Worm (Caenorhabditis elegans) whole organism, L1 larva: Measurements from ENCODE around the gene F32D8.12.

ENCODE experiments used
- C34B4.2 ChIP-seq: sonication (generic microtip); optimal IDR thresholded peaks from 2 replicates; lab custom pipeline; 2017; ENCODE audit warnings: mild to moderate bottlenecking, missing genetic modification characterization, missing compliant biosample characterization
- F16B12.6 ChIP-seq: fragments of 150-350 bp; optimal IDR thresholded peaks from 2 replicates; lab custom pipeline; 2014; ENCODE audit warnings: missing biosample characterization, missing genetic modification characterization
- aha-1 ChIP-seq: fragments of 150-350 bp; optimal IDR thresholded peaks from 2 replicates; lab custom pipeline; 2014; ENCODE audit warnings: missing biosample characterization, missing genetic modification characterization
- alr-1 ChIP-seq: fragments of 200-800 bp; sonication (Bioruptor generic); optimal IDR thresholded peaks from 2 replicates; lab custom pipeline; 2018; ENCODE audit warnings: borderline replicate concordance, mild to moderate bottlenecking, missing genetic modification characterization, missing compliant biosample characterization
- aly-2 ChIP-seq: fragments of 150-350 bp; optimal IDR thresholded peaks from 2 replicates; lab custom pipeline; 2014; ENCODE audit warnings: missing biosample characterization, missing genetic modification characterization
- ama-1 ChIP-seq: fragments of 150-350 bp; optimal IDR thresholded peaks from 2 replicates; lab custom pipeline; 2014
- ceh-63 ChIP-seq: fragments of 200-800 bp; sonication (Bioruptor generic); optimal IDR thresholded peaks from 2 replicates; lab custom pipeline; 2018; ENCODE audit warnings: mild to moderate bottlenecking, missing genetic modification characterization, missing compliant biosample characterization
- ceh-8 ChIP-seq: fragments of 200-800 bp; sonication (Bioruptor generic); optimal IDR thresholded peaks from 2 replicates; lab custom pipeline; 2018; ENCODE audit warnings: mild to moderate bottlenecking, missing genetic modification characterization, moderate library complexity, missing compliant biosample characterization
- ceh-82 ChIP-seq, 3 experiments: fragments of 150-350 bp in 1 of 3; sonication (generic microtip) in 2 of 3; optimal IDR thresholded peaks; 2 replicates each; lab custom pipeline; 2014 to 2017; ENCODE audit warnings: missing biosample characterization in 3 of 3, missing genetic modification characterization in 3 of 3
- ceh-88 ChIP-seq: fragments of 200-800 bp; sonication (Bioruptor generic); IDR thresholded peaks from 2 replicates; pipeline ENCODE4 v1.3.6; 2022; ENCODE audit warnings: missing genetic modification characterization, missing compliant biosample characterization
- ceh-90 ChIP-seq: sonication (generic microtip); optimal IDR thresholded peaks from 2 replicates; lab custom pipeline; 2016; ENCODE audit warnings: missing genetic modification characterization, missing compliant biosample characterization
- efl-1 ChIP-seq, 4 experiments: fragments of 150-350 bp; optimal IDR thresholded peaks in 3 of 4; peaks in 1 of 4; 1 replicate in 1 of 4; 2 replicates in 3 of 4; lab custom pipeline; 2014; ENCODE audit warnings: missing biosample characterization in 2 of 4, missing genetic modification characterization in 2 of 4, missing genetic modification reagents in 2 of 4
- efl-3 ChIP-seq: fragments of 200-800 bp; sonication (Bioruptor generic); optimal IDR thresholded peaks from 2 replicates; lab custom pipeline; 2018; ENCODE audit warnings: mild to moderate bottlenecking, missing genetic modification characterization, missing compliant biosample characterization
- elt-2 ChIP-seq: sonication (generic microtip); optimal IDR thresholded peaks from 2 replicates; lab custom pipeline; 2016; ENCODE audit warnings: missing genetic modification characterization, mild to moderate bottlenecking, inconsistent platforms, missing compliant biosample characterization, missing genetic modification reagents
- elt-3 ChIP-seq, 6 experiments: fragments of 150-350 bp in 1 of 6; sonication (generic microtip); optimal IDR thresholded peaks; 2 replicates each; lab custom pipeline; 2017 to 2018; ENCODE audit warnings: missing biosample characterization in 6 of 6, missing genetic modification characterization in 6 of 6, inconsistent platforms in 1 of 6
- ets-5 ChIP-seq: fragments of 200-800 bp; sonication (Bioruptor generic); IDR thresholded peaks from 2 replicates; pipeline ENCODE4 v1.3.6; 2022; ENCODE audit warnings: missing genetic modification characterization, missing compliant biosample characterization
- fkh-4 ChIP-seq: sonication (generic microtip); optimal IDR thresholded peaks from 2 replicates; lab custom pipeline; 2016; ENCODE audit warnings: missing compliant biosample characterization, missing genetic modification characterization, borderline replicate concordance
- fkh-8 ChIP-seq: sonication (generic microtip); optimal IDR thresholded peaks from 2 replicates; lab custom pipeline; 2016; ENCODE audit warnings: mild to moderate bottlenecking, missing genetic modification characterization, missing compliant biosample characterization
- fos-1 ChIP-seq: fragments of 150-350 bp; optimal IDR thresholded peaks from 2 replicates; lab custom pipeline; 2014; ENCODE audit warnings: missing biosample characterization, missing genetic modification characterization
- hlh-4 ChIP-seq: sonication (generic microtip); optimal IDR thresholded peaks from 2 replicates; lab custom pipeline; 2016; ENCODE audit warnings: mild to moderate bottlenecking, missing genetic modification characterization, missing compliant biosample characterization
- isw-1 ChIP-seq: fragments of 200-800 bp; sonication (Bioruptor generic); IDR thresholded peaks from 2 replicates; pipeline ENCODE4 v1.3.6; 2022; ENCODE audit warnings: missing genetic modification characterization, missing compliant biosample characterization
- jun-1 ChIP-seq: fragments of 150-350 bp; optimal IDR thresholded peaks from 2 replicates; lab custom pipeline; 2014; ENCODE audit warnings: missing biosample characterization, missing genetic modification reagents, missing genetic modification characterization
- lin-13 ChIP-seq: fragments of 150-350 bp; optimal IDR thresholded peaks from 2 replicates; lab custom pipeline; 2014; ENCODE audit warnings: missing biosample characterization, missing genetic modification reagents, missing genetic modification characterization
- lin-15B ChIP-seq: fragments of 150-350 bp; sonication (generic microtip); optimal IDR thresholded peaks from 3 replicates; lab custom pipeline; 2014; ENCODE audit warnings: missing biosample characterization, missing genetic modification characterization
- lin-35 ChIP-seq, 2 experiments: fragments of 150-350 bp; optimal IDR thresholded peaks; 2 replicates each; lab custom pipeline; 2014; ENCODE audit warnings: missing biosample characterization in 2 of 2, missing genetic modification characterization in 2 of 2, missing genetic modification reagents in 2 of 2
- lin-39 ChIP-seq: fragments of 150-350 bp; optimal IDR thresholded peaks from 2 replicates; lab custom pipeline; 2014; ENCODE audit warnings: missing biosample characterization, missing genetic modification reagents, missing genetic modification characterization
- mab-9 ChIP-seq: fragments of 200-800 bp; sonication (Bioruptor generic); IDR thresholded peaks from 2 replicates; pipeline ENCODE4 v1.3.6; 2022; ENCODE audit warnings: missing genetic modification reagents, missing genetic modification characterization, missing compliant biosample characterization
- mdl-1 ChIP-seq, 2 experiments: fragments of 150-350 bp; optimal IDR thresholded peaks; 2 replicates each; lab custom pipeline; 2014 to 2017; ENCODE audit warnings: missing biosample characterization in 2 of 2, missing genetic modification characterization in 2 of 2, inconsistent platforms in 1 of 2
- nhr-12 ChIP-seq: sonication (generic microtip); optimal IDR thresholded peaks from 2 replicates; lab custom pipeline; 2017; ENCODE audit warnings: missing biosample characterization, missing genetic modification characterization
- nhr-20 ChIP-seq: sonication (generic microtip); optimal IDR thresholded peaks from 2 replicates; lab custom pipeline; 2016; ENCODE audit warnings: mild to moderate bottlenecking, missing genetic modification characterization, missing compliant biosample characterization
- nhr-237 ChIP-seq: fragments of 150-350 bp; optimal IDR thresholded peaks from 2 replicates; lab custom pipeline; 2014; ENCODE audit warnings: missing biosample characterization, missing genetic modification characterization
- nhr-28 ChIP-seq: fragments of 150-350 bp; optimal IDR thresholded peaks from 2 replicates; lab custom pipeline; 2014; ENCODE audit warnings: missing biosample characterization, missing genetic modification characterization
- nhr-47 ChIP-seq: sonication (generic microtip); optimal IDR thresholded peaks from 2 replicates; lab custom pipeline; 2016; ENCODE audit warnings: mild to moderate bottlenecking, missing genetic modification characterization, moderate library complexity, missing compliant biosample characterization
- nhr-71 ChIP-seq: sonication (generic microtip); optimal IDR thresholded peaks from 2 replicates; lab custom pipeline; 2016; ENCODE audit warnings: mild to moderate bottlenecking, missing genetic modification characterization, moderate library complexity, missing compliant biosample characterization
- nhr-76 ChIP-seq: sonication (generic microtip); optimal IDR thresholded peaks from 2 replicates; lab custom pipeline; 2017; ENCODE audit warnings: missing biosample characterization, missing genetic modification characterization
- nhr-77 ChIP-seq: fragments of 150-350 bp; optimal IDR thresholded peaks from 2 replicates; lab custom pipeline; 2014; ENCODE audit warnings: missing biosample characterization, missing genetic modification characterization
- nhr-85 ChIP-seq: sonication (generic microtip); peaks from one replicate; lab custom pipeline; 2016; ENCODE audit warnings: missing genetic modification characterization, inconsistent platforms, missing compliant biosample characterization
- nhr-90 ChIP-seq: sonication (generic microtip); optimal IDR thresholded peaks from 2 replicates; lab custom pipeline; 2016; ENCODE audit warnings: mild to moderate bottlenecking, missing genetic modification characterization, missing compliant biosample characterization; ENCODE audit not compliant: poor library complexity
- pax-3 ChIP-seq: fragments of 200-800 bp; sonication (Bioruptor generic); optimal IDR thresholded peaks from 2 replicates; lab custom pipeline; 2018; ENCODE audit warnings: mild to moderate bottlenecking, missing genetic modification characterization, moderate library complexity, missing compliant biosample characterization
- rnt-1 ChIP-seq: sonication (generic microtip); optimal IDR thresholded peaks from 2 replicates; lab custom pipeline; 2016; ENCODE audit warnings: mild to moderate bottlenecking, missing genetic modification characterization, moderate library complexity, missing compliant biosample characterization
- skn-1 ChIP-seq: fragments of 150-350 bp; optimal IDR thresholded peaks from 2 replicates; lab custom pipeline; 2014; ENCODE audit warnings: missing biosample characterization, missing genetic modification characterization
- snu-23 ChIP-seq: sonication (generic microtip); optimal IDR thresholded peaks from 2 replicates; lab custom pipeline; 2016; ENCODE audit warnings: missing genetic modification characterization, missing compliant biosample characterization
- sox-4 ChIP-seq: sonication (generic microtip); optimal IDR thresholded peaks from 2 replicates; lab custom pipeline; 2016; ENCODE audit warnings: missing genetic modification characterization, missing compliant biosample characterization
- sptf-1 ChIP-seq: fragments of 150-350 bp; optimal IDR thresholded peaks from 2 replicates; lab custom pipeline; 2014; ENCODE audit warnings: missing biosample characterization, missing genetic modification characterization
- swsn-7 ChIP-seq: sonication (generic microtip); optimal IDR thresholded peaks from 2 replicates; lab custom pipeline; 2016; ENCODE audit warnings: missing genetic modification characterization, missing compliant biosample characterization
- tbx-2 ChIP-seq: sonication (generic microtip); optimal IDR thresholded peaks from 2 replicates; lab custom pipeline; 2016; ENCODE audit warnings: missing genetic modification characterization, missing compliant biosample characterization
- unc-130 ChIP-seq: fragments of 150-350 bp; optimal IDR thresholded peaks from 2 replicates; lab custom pipeline; 2017; ENCODE audit warnings: missing biosample characterization, missing genetic modification characterization, inconsistent platforms
- unc-86 ChIP-seq: sonication (generic microtip); optimal IDR thresholded peaks from 2 replicates; lab custom pipeline; 2016; ENCODE audit warnings: missing genetic modification characterization, missing compliant biosample characterization
- unc-98 ChIP-seq: fragments of 200-800 bp; sonication (Bioruptor generic); IDR thresholded peaks from 2 replicates; pipeline ENCODE4 v1.3.6; 2022; ENCODE audit warnings: missing genetic modification characterization, missing compliant biosample characterization
- vab-15 ChIP-seq: sonication (generic microtip); optimal IDR thresholded peaks from 2 replicates; lab custom pipeline; 2017; ENCODE audit warnings: missing genotype, mild to moderate bottlenecking, missing genetic modification characterization, missing compliant biosample characterization
- zip-4 ChIP-seq: fragments of 200-800 bp; sonication (Bioruptor generic); optimal IDR thresholded peaks from 2 replicates; lab custom pipeline; 2018; ENCODE audit warnings: mild to moderate bottlenecking, missing genetic modification characterization, moderate library complexity, missing compliant biosample characterization
- ztf-4 ChIP-seq: fragments of 150-350 bp; optimal IDR thresholded peaks from 2 replicates; lab custom pipeline; 2014; ENCODE audit warnings: missing biosample characterization, missing genetic modification characterization

The F32D8.12 gene

ce11 chrV:10897172-10897571 is 6.3 kb upstream of the F32D8.12 start (continued):
- peak; percentile 97 for TF ChIP-seq skn-1 (tag; lab: Kevin White, UChicago)
- TF ChIP-seq unc-98 (GFP tag; lab: Robert Waterston, UW) = peak; percentile 61; the same call in 1 of the 2 replicates
- peak; percentile 99 for TF ChIP-seq swsn-7 (tag; lab: Kevin White, UChicago)
- peak; percentile 99 for TF ChIP-seq nhr-20
- peak; percentile 97 for TF ChIP-seq aha-1 (tag; lab: Kevin White, UChicago)
- TF ChIP-seq nhr-76 (tag; lab: Kevin White, UChicago) = peak; percentile 99
- peak; percentile 96 for TF ChIP-seq ztf-4 (tag; lab: Kevin White, UChicago)
- peak; percentile 99 for TF ChIP-seq nhr-90
- TF ChIP-seq nhr-237 (tag; lab: Kevin White, UChicago) = peak; percentile 94
- no peak for TF ChIP-seq sptf-1 (tag; lab: Kevin White, UChicago)
- TF ChIP-seq vab-15 (tag; lab: Kevin White, UChicago) = peak; percentile 98
- TF ChIP-seq efl-3 = peak; percentile 98
- peak; percentile 98 for TF ChIP-seq lin-15B (tag; lab: Kevin White, UChicago)
- peak; percentile 89 for TF ChIP-seq ceh-63 (GFP tag; lab: Kevin White, UChicago)
- peak; percentile 71 for TF ChIP-seq F16B12.6
- TF ChIP-seq ceh-90 = peak; percentile 76
- TF ChIP-seq nhr-47 = peak; percentile 99
- peak; percentile 92 for TF ChIP-seq aly-2 (tag; lab: Kevin White, UChicago)
- TF ChIP-seq nhr-12 (tag; lab: Kevin White, UChicago) = peak; percentile 31
- peak; percentile 100 for TF ChIP-seq efl-1 (optimal IDR thresholded peaks at IDR 0.05; lab: Kevin White, UChicago)
- TF ChIP-seq efl-1 (GFP tag; optimal IDR thresholded peaks at IDR 0.05 in 1 of 2; lab: Kevin White, UChicago) = peak; percentile 100
- TF ChIP-seq unc-86 = peak; percentile 99
- TF ChIP-seq ceh-88 = peak; percentile 96
- peak; percentile 94 for TF ChIP-seq C34B4.2 (tag; lab: Kevin White, UChicago)
- peak; percentile 97 for TF ChIP-seq fos-1 (tag; lab: Kevin White, UChicago)
- peak; percentile 94 for TF ChIP-seq zip-4
- peak; percentile 96 for TF ChIP-seq mab-9
- TF ChIP-seq nhr-85 (tag; lab: Kevin White, UChicago) = peak; percentile 100
- TF ChIP-seq ets-5 (GFP tag; lab: Robert Waterston, UW) = no peak
- peak; percentile 70 for TF ChIP-seq hlh-4
- TF ChIP-seq tbx-2 (tag; lab: Kevin White, UChicago) = peak; percentile 99
- TF ChIP-seq elt-2 (tag; lab: Kevin White, UChicago) = peak; percentile 97
- peak; percentile 96 for TF ChIP-seq isw-1
- peak; percentile 99 for TF ChIP-seq pax-3 (tag; lab: Kevin White, UChicago)
- TF ChIP-seq ceh-82 (tag; optimal IDR thresholded peaks at IDR 0.05; lab: Kevin White, UChicago) = peak; percentile 98 to 99 (median 98)
- TF ChIP-seq unc-130 (tag; lab: Kevin White, UChicago) = peak; percentile 99
- TF ChIP-seq elt-3 (tag; optimal IDR thresholded peaks at IDR 0.05; lab: Kevin White, UChicago) = peak in 5 of 6 experiments; percentile 91 to 99 (median 98)
- TF ChIP-seq mdl-1 (tag; optimal IDR thresholded peaks at IDR 0.05; lab: Kevin White, UChicago) = peak; percentile 43 to 97
- TF ChIP-seq ceh-8 (GFP tag; lab: Kevin White, UChicago) = peak; percentile 98
- TF ChIP-seq rnt-1 (tag; lab: Kevin White, UChicago) = peak; percentile 100
- TF ChIP-seq lin-39 (tag; lab: Kevin White, UChicago) = peak; percentile 97
- TF ChIP-seq alr-1 (tag; lab: Kevin White, UChicago) = no peak
- peak; percentile 51 for TF ChIP-seq nhr-28
- peak; percentile 99 for TF ChIP-seq fkh-8 (tag; lab: Kevin White, UChicago)
- TF ChIP-seq nhr-77 (tag; lab: Kevin White, UChicago) = peak; percentile 97
- peak; percentile 99 for TF ChIP-seq snu-23 (GFP tag; lab: Kevin White, UChicago)
- TF ChIP-seq ama-1 (lab: Kevin White, UChicago) = peak; percentile 79
- TF ChIP-seq jun-1 = peak; percentile 98
- peak; percentile 97 for TF ChIP-seq sox-4 (tag; lab: Kevin White, UChicago)
- peak; percentile 100 for TF ChIP-seq nhr-71
- TF ChIP-seq lin-35 (GFP tag; optimal IDR thresholded peaks at IDR 0.05; lab: Kevin White, UChicago) = peak; percentile 100
- peak; percentile 99 for TF ChIP-seq lin-13 (GFP tag; lab: Kevin White, UChicago)
- TF ChIP-seq fkh-4 = peak; percentile 88
